Worm (Caenorhabditis elegans) whole organism, mixed stage, embryonic: ENCODE results near the gene mfsd-13.2.
A peak's percentile ranks its signal among the peaks of the same experiment; 100 is the strongest.

Source experiments
- bed-3 ChIP-seq: fragments of 200-800 bp; sonication (Bioruptor generic); optimal IDR thresholded peaks from 3 replicates; lab custom pipeline; 2018; ENCODE audit warnings: mild to moderate bottlenecking, missing genetic modification characterization, moderate library complexity, missing compliant biosample characterization
- blmp-1 ChIP-seq: fragments of 150-350 bp; optimal IDR thresholded peaks from 2 replicates; lab custom pipeline; 2014; ENCODE audit warnings: missing biosample characterization, missing genetic modification characterization
- ceh-39 ChIP-seq: fragments of 150-350 bp; optimal IDR thresholded peaks from 2 replicates; lab custom pipeline; 2014; ENCODE audit warnings: missing biosample characterization, missing genetic modification characterization
- ceh-43 ChIP-seq: fragments of 200-800 bp; sonication (Bioruptor generic); optimal IDR thresholded peaks from 2 replicates; lab custom pipeline; 2018; ENCODE audit warnings: mild to moderate bottlenecking, missing genetic modification characterization, moderate library complexity, missing compliant biosample characterization
- ceh-83 ChIP-seq: fragments of 200-800 bp; sonication (Bioruptor generic); optimal IDR thresholded peaks from 2 replicates; lab custom pipeline; 2018; ENCODE audit warnings: mild to moderate bottlenecking, missing genetic modification characterization, missing compliant biosample characterization
- ces-1 ChIP-seq: fragments of 150-350 bp; optimal IDR thresholded peaks from 2 replicates; lab custom pipeline; 2014; ENCODE audit warnings: missing biosample characterization, missing genetic modification reagents, missing genetic modification characterization
- cnd-1 ChIP-seq: fragments of 200-800 bp; sonication (Bioruptor generic); optimal IDR thresholded peaks from 2 replicates; lab custom pipeline; 2018; ENCODE audit warnings: mild to moderate bottlenecking, missing genetic modification characterization, missing compliant biosample characterization
- drap-1 ChIP-seq: fragments of 200-800 bp; sonication (Bioruptor generic); optimal IDR thresholded peaks from 3 replicates; lab custom pipeline; 2018; ENCODE audit warnings: mild to moderate bottlenecking, missing genetic modification characterization, missing compliant biosample characterization
- elt-1 ChIP-seq: sonication (generic microtip); optimal IDR thresholded peaks from 2 replicates; lab custom pipeline; 2017; ENCODE audit warnings: missing genetic modification characterization, mild to moderate bottlenecking, missing compliant biosample characterization, antibody characterized with exemption, moderate library complexity, borderline replicate concordance; ENCODE audit not compliant: insufficient read depth
- elt-3 ChIP-seq: fragments of 150-350 bp; optimal IDR thresholded peaks from 2 replicates; lab custom pipeline; 2014; ENCODE audit warnings: missing biosample characterization, missing genetic modification characterization
- flh-1 ChIP-seq: fragments of 200-800 bp; sonication (Bioruptor generic); optimal IDR thresholded peaks from 2 replicates; lab custom pipeline; 2018; ENCODE audit warnings: mild to moderate bottlenecking, missing genetic modification characterization, moderate library complexity, missing compliant biosample characterization
- ham-2 ChIP-seq: fragments of 200-800 bp; sonication (Bioruptor generic); optimal IDR thresholded peaks from 2 replicates; lab custom pipeline; 2018; ENCODE audit warnings: mild to moderate bottlenecking, missing genetic modification characterization, missing compliant biosample characterization
- hlh-1 ChIP-seq: fragments of 150-350 bp; optimal IDR thresholded peaks from 2 replicates; lab custom pipeline; 2014; ENCODE audit warnings: missing biosample characterization, missing genetic modification reagents, missing genetic modification characterization
- lin-13 ChIP-seq: fragments of 150-350 bp; optimal IDR thresholded peaks from 2 replicates; lab custom pipeline; 2014; ENCODE audit warnings: missing biosample characterization, missing genetic modification characterization
- lin-32 ChIP-seq: fragments of 200-800 bp; sonication (Bioruptor generic); optimal IDR thresholded peaks from 2 replicates; lab custom pipeline; 2018; ENCODE audit warnings: mild to moderate bottlenecking, missing genetic modification characterization, missing compliant biosample characterization
- lsy-2 ChIP-seq: fragments of 150-350 bp; optimal IDR thresholded peaks from 2 replicates; lab custom pipeline; 2014; ENCODE audit warnings: missing biosample characterization, missing genetic modification characterization
- mab-5 ChIP-seq: fragments of 150-350 bp; optimal IDR thresholded peaks from 2 replicates; lab custom pipeline; 2014; ENCODE audit warnings: missing biosample characterization, missing genetic modification characterization
- mep-1 ChIP-seq: fragments of 150-350 bp; optimal IDR thresholded peaks from 2 replicates; lab custom pipeline; 2017; ENCODE audit warnings: missing biosample characterization, missing genetic modification reagents, missing genetic modification characterization, inconsistent platforms
- mls-2 ChIP-seq: sonication (generic microtip); optimal IDR thresholded peaks from 2 replicates; lab custom pipeline; 2016; ENCODE audit warnings: mild to moderate bottlenecking, missing genetic modification characterization, moderate library complexity, missing compliant biosample characterization
- nhr-12 ChIP-seq: fragments of 150-350 bp; optimal IDR thresholded peaks from 2 replicates; lab custom pipeline; 2014; ENCODE audit warnings: missing biosample characterization, missing genetic modification characterization
- nhr-2 ChIP-seq: fragments of 150-350 bp; optimal IDR thresholded peaks from 2 replicates; lab custom pipeline; 2014; ENCODE audit warnings: missing biosample characterization, missing genetic modification characterization
- nhr-237 ChIP-seq: fragments of 150-350 bp; optimal IDR thresholded peaks from 2 replicates; lab custom pipeline; 2014; ENCODE audit warnings: missing biosample characterization, missing genetic modification characterization
- nhr-76 ChIP-seq: sonication (generic microtip); optimal IDR thresholded peaks from 2 replicates; lab custom pipeline; 2017; ENCODE audit warnings: missing biosample characterization, missing genetic modification characterization
- pha-4 ChIP-seq: fragments of 150-350 bp; optimal IDR thresholded peaks from 2 replicates; lab custom pipeline; 2018; ENCODE audit warnings: missing biosample characterization, missing genetic modification reagents, missing genetic modification characterization
- sem-2 ChIP-seq: fragments of 200-800 bp; sonication (Bioruptor generic); optimal IDR thresholded peaks from 2 replicates; lab custom pipeline; 2018; ENCODE audit warnings: mild to moderate bottlenecking, missing genetic modification characterization, missing compliant biosample characterization
- snpc-4 ChIP-seq: fragments of 150-350 bp; optimal IDR thresholded peaks from 2 replicates; lab custom pipeline; 2014; ENCODE audit warnings: missing biosample characterization, missing genetic modification characterization
- sptf-1 ChIP-seq: sonication (generic microtip); optimal IDR thresholded peaks from 2 replicates; lab custom pipeline; 2017; ENCODE audit warnings: mild to moderate bottlenecking, missing genetic modification characterization, moderate library complexity, missing compliant biosample characterization
- tbx-8 ChIP-seq: fragments of 200-800 bp; sonication (Bioruptor generic); optimal IDR thresholded peaks from 2 replicates; lab custom pipeline; 2018; ENCODE audit warnings: mild to moderate bottlenecking, missing genetic modification characterization, moderate library complexity, missing compliant biosample characterization
- unc-120 ChIP-seq: sonication (generic microtip); optimal IDR thresholded peaks from 2 replicates; lab custom pipeline; 2017; ENCODE audit warnings: missing genetic modification characterization, missing compliant biosample characterization; ENCODE audit not compliant: poor library complexity, severe bottlenecking
- unc-39 ChIP-seq: fragments of 150-350 bp; optimal IDR thresholded peaks from 2 replicates; lab custom pipeline; 2014; ENCODE audit warnings: missing biosample characterization, missing genetic modification characterization
- unc-62 ChIP-seq: fragments of 150-350 bp; optimal IDR thresholded peaks from 2 replicates; lab custom pipeline; 2014; ENCODE audit warnings: missing biosample characterization, missing genetic modification reagents, missing genetic modification characterization
- zip-8 ChIP-seq: fragments of 150-350 bp; optimal IDR thresholded peaks from 2 replicates; lab custom pipeline; 2014; ENCODE audit warnings: missing biosample characterization, missing genetic modification characterization
- ztf-11 ChIP-seq: fragments of 150-350 bp; optimal IDR thresholded peaks from 2 replicates; lab custom pipeline; 2014; ENCODE audit warnings: missing biosample characterization, missing genetic modification characterization

Gene mfsd-13.2

ce11 chrII:7148099-7148498 is 17.6 kb downstream of the mfsd-13.2 start, which contains the start of gene T07F8.1:
T07F8.1 (plus strand) TSS chrII:7148399.
- no peak for TF ChIP-seq hlh-1
- TF ChIP-seq elt-1 (tag; lab: Kevin White, UChicago) = no peak
- no peak for TF ChIP-seq elt-3 (tag; lab: Kevin White, UChicago)
- TF ChIP-seq ceh-83 = no peak
- TF ChIP-seq unc-62 (GFP tag; lab: Kevin White, UChicago) = no peak
- no peak for TF ChIP-seq pha-4 (tag; lab: Kevin White, UChicago)
- no peak for TF ChIP-seq nhr-12 (tag; lab: Kevin White, UChicago)
- TF ChIP-seq sptf-1 (tag; lab: Kevin White, UChicago) = no peak
- TF ChIP-seq cnd-1 = no peak
- no peak for TF ChIP-seq mab-5 (tag; lab: Kevin White, UChicago)
- TF ChIP-seq unc-120 (tag; lab: Kevin White, UChicago) = no peak

ce11 chrII:7147550-7147949 is 18.1 kb downstream of the mfsd-13.2 start:
- TF ChIP-seq nhr-76 (tag; lab: Kevin White, UChicago) (no peak), lsy-2 (peak; percentile 72), nhr-237 (tag; lab: Kevin White, UChicago) (peak; percentile 51), ces-1 (peak; percentile 49), flh-1 (no peak)
- TF ChIP-seq, all 35 proteins: peak for 3

- TF ChIP-seq cnd-1 (no peak), lin-13 (tag; lab: Kevin White, UChicago) (no peak), ceh-83 (no peak), bed-3 (GFP tag; lab: Kevin White, UChicago) (no peak), drap-1 (no peak), ceh-43 (GFP tag; lab: Kevin White, UChicago) (no peak), elt-3 (tag; lab: Kevin White, UChicago) (no peak), sem-2 (no peak), mab-5 (tag; lab: Kevin White, UChicago) (no peak), blmp-1 (tag; lab: Kevin White, UChicago) (no peak), nhr-2 (tag; lab: Kevin White, UChicago) (no peak), hlh-1 (no peak), sptf-1 (tag; lab: Kevin White, UChicago) (no peak), snpc-4 (no peak), unc-39 (tag; lab: Kevin White, UChicago) (no peak), mep-1 (no peak), elt-1 (tag; lab: Kevin White, UChicago) (no peak)
Measured at ce11 chrII:7146240-7146639, 19.4 kb downstream of the mfsd-13.2 start.

- TF ChIP-seq ces-1 = no peak
- no peak for TF ChIP-seq lin-13 (tag; lab: Kevin White, UChicago)
- no peak for TF ChIP-seq sptf-1 (tag; lab: Kevin White, UChicago)
- TF ChIP-seq cnd-1 = no peak
- TF ChIP-seq bed-3 (GFP tag; lab: Kevin White, UChicago) = no peak
- no peak for TF ChIP-seq mls-2 (tag; lab: Kevin White, UChicago)
- TF ChIP-seq snpc-4 = no peak
- no peak for TF ChIP-seq mab-5 (tag; lab: Kevin White, UChicago)
- TF ChIP-seq zip-8 (tag; lab: Kevin White, UChicago) = no peak
- no peak for TF ChIP-seq hlh-1
- no peak for TF ChIP-seq ham-2 (GFP tag; lab: Kevin White, UChicago)
- no peak for TF ChIP-seq sem-2
- TF ChIP-seq tbx-8 (GFP tag; lab: Kevin White, UChicago) = no peak
- no peak for TF ChIP-seq lsy-2
- no peak for TF ChIP-seq elt-3 (tag; lab: Kevin White, UChicago)
- TF ChIP-seq ztf-11 (tag; lab: Kevin White, UChicago) = no peak
- TF ChIP-seq nhr-76 (tag; lab: Kevin White, UChicago) = no peak
Measured at ce11 chrII:7144307-7144706, 21.3 kb downstream of the mfsd-13.2 start, which contains the start of gene npr-31. npr-31 (plus strand) TSS chrII:7144607.

ce11 chrII:7139064-7139463 is 26.6 kb downstream of the mfsd-13.2 start:
- TF ChIP-seq zip-8 (tag; lab: Kevin White, UChicago) (no peak), lin-32 (GFP tag; lab: Kevin White, UChicago) (no peak), ceh-39 (tag; lab: Kevin White, UChicago) (no peak)
